Worm (Caenorhabditis elegans): ENCODE data around the gene srh-291.
A peak's percentile ranks its signal among the peaks of the same experiment; 100 is the strongest.

srh-291 gene

DNA sequence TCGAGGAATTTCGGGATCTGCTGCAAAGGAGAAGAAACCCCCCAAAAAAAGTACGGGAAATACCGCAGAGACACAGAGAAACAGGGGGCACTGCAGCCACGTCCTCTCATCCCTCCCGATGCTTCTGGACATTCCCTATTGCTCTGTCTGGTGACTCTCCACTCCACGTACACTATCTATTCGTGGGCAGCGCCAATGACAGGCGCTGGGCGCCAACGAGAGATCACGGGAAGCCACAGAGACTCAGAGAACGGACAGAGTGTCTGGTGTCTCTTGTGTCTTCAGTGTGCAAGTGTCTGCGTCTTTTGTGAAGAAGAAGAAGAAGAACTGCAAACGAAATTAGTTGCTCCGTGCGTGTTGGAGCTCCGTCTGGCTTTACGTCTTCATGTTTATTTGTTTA lies 52.5 kb downstream of the srh-291 start (continued):
- TF ChIP-seq tra-1 (GFP tag; IDR thresholded peaks at IDR 0.05) = peak; percentile 33; the same call in 1 of the 2 replicates
- TF ChIP-seq lin-15B (tag; optimal IDR thresholded peaks at IDR 0.05) = no peak
- TF ChIP-seq nhr-11 (tag; optimal IDR thresholded peaks at IDR 0.05) = peak; percentile 88
- TF ChIP-seq tag-97 (GFP tag; IDR thresholded peaks at IDR 0.05) = no peak
- TF ChIP-seq snpc-4 (tag; optimal IDR thresholded peaks at IDR 0.05) = peak; percentile 20
- peak; percentile 83 for TF ChIP-seq duxl-1 (tag; optimal IDR thresholded peaks at IDR 0.05; ENCODE audit: poor library complexity)
- no peak for TF ChIP-seq Y105C5A.15 (GFP tag; IDR thresholded peaks at IDR 0.05)
- no peak for TF ChIP-seq F10B5.3 (tag; optimal IDR thresholded peaks at IDR 0.05)
- TF ChIP-seq fkh-10 (GFP tag; optimal IDR thresholded peaks at IDR 0.05) = peak; percentile 80
- no peak for TF ChIP-seq egl-27 (tag; optimal IDR thresholded peaks at IDR 0.05)
- no peak for TF ChIP-seq attf-4 (tag; optimal IDR thresholded peaks at IDR 0.05)
- TF ChIP-seq dmd-6 (GFP tag; IDR thresholded peaks at IDR 0.05) = peak; percentile 73
- peak; percentile 42 for TF ChIP-seq nhr-77 (tag; optimal IDR thresholded peaks at IDR 0.05)
- peak; percentile 85 for TF ChIP-seq mxl-3 (GFP tag; optimal IDR thresholded peaks at IDR 0.05)
- no peak for TF ChIP-seq aly-2 (tag; optimal IDR thresholded peaks at IDR 0.05)
- TF ChIP-seq daf-19 (GFP tag; conservative IDR thresholded peaks at IDR 0.05) = no peak
- TF ChIP-seq daf-8 (GFP tag; IDR thresholded peaks at IDR 0.05) = no peak
- peak; percentile 49 to 93 for TF ChIP-seq hif-1 (tag; optimal IDR thresholded peaks at IDR 0.05)
- TF ChIP-seq lir-3 (tag; optimal IDR thresholded peaks at IDR 0.05) = peak; percentile 20
- 0 out of 2 replicates have a peak, but pooled peaks have one; percentile 49 for TF ChIP-seq ceh-44 (GFP tag; IDR thresholded peaks at IDR 0.05)
- TF ChIP-seq mdl-1 (tag; optimal IDR thresholded peaks at IDR 0.05) = peak; percentile 79 to 88
- TF ChIP-seq saeg-2 (GFP tag; IDR thresholded peaks at IDR 0.05) = no peak
- no peak for TF ChIP-seq T20F7.1 (GFP tag; optimal IDR thresholded peaks at IDR 0.05)
- peak; percentile 84 for TF ChIP-seq T26A8.4 (GFP tag; IDR thresholded peaks at IDR 0.05)
- TF ChIP-seq nhr-76 (tag; optimal IDR thresholded peaks at IDR 0.05) = no peak
- TF ChIP-seq ceh-28 (tag; optimal IDR thresholded peaks at IDR 0.05) = no peak
- no peak for TF ChIP-seq nhr-111 (GFP tag; optimal IDR thresholded peaks at IDR 0.05)
- peak; percentile 89 for TF ChIP-seq dve-1 (tag; optimal IDR thresholded peaks at IDR 0.05; ENCODE audit: insufficient read depth)
- TF ChIP-seq aha-1 (tag) = no peak
- TF ChIP-seq zag-1 (tag; optimal IDR thresholded peaks at IDR 0.05) = peak; percentile 10
- TF ChIP-seq ZK546.5 (tag; optimal IDR thresholded peaks at IDR 0.05) = no peak
- TF ChIP-seq Y75B8A.6 (GFP tag; IDR thresholded peaks at IDR 0.05) = no peak
- TF ChIP-seq arid-1 (GFP tag; conservative IDR thresholded peaks at IDR 0.05) = peak; percentile 50
- TF ChIP-seq pqm-1 (tag; optimal IDR thresholded peaks at IDR 0.05) = peak; percentile 15
- 0 out of 2 replicates have a peak, but pooled peaks have one; percentile 47 for TF ChIP-seq dmd-9 (GFP tag; IDR thresholded peaks at IDR 0.05)
- TF ChIP-seq ceh-62 (tag; optimal IDR thresholded peaks at IDR 0.05) = no peak
- peak; percentile 76 for TF ChIP-seq egl-43 (GFP tag; IDR thresholded peaks at IDR 0.05)
- peak; percentile 22 for TF ChIP-seq nhr-6 (tag; optimal IDR thresholded peaks at IDR 0.05)
- no peak for TF ChIP-seq madf-5 (GFP tag; IDR thresholded peaks at IDR 0.05)
- no peak for TF ChIP-seq zip-2 (tag; optimal IDR thresholded peaks at IDR 0.05)
- TF ChIP-seq ces-1 (GFP tag; optimal IDR thresholded peaks at IDR 0.05) = peak; percentile 56
- peak; percentile 87 for TF ChIP-seq rbr-2 (tag; optimal IDR thresholded peaks at IDR 0.05)
- no peak for TF ChIP-seq dmd-8 (GFP tag; IDR thresholded peaks at IDR 0.05)
- no peak for TF ChIP-seq ceh-32 (tag; optimal IDR thresholded peaks at IDR 0.05; ENCODE audit: poor library complexity)
- no peak for TF ChIP-seq Y5F2A.4 (GFP tag; optimal IDR thresholded peaks at IDR 0.05)
- TF ChIP-seq unc-130 (GFP tag; optimal IDR thresholded peaks at IDR 0.05) = no peak
- peak; percentile 42 for TF ChIP-seq jun-1 (tag; optimal IDR thresholded peaks at IDR 0.05)
- no peak for TF ChIP-seq D1046.2 (GFP tag; IDR thresholded peaks at IDR 0.05)
- TF ChIP-seq zip-11 (GFP tag; IDR thresholded peaks at IDR 0.05) = no peak
- TF ChIP-seq lim-7 (GFP tag; IDR thresholded peaks at IDR 0.05) = no peak
- no peak for TF ChIP-seq nhr-41 (GFP tag; IDR thresholded peaks at IDR 0.05)
- TF ChIP-seq mdt-29 (GFP tag; IDR thresholded peaks at IDR 0.05) = peak; percentile 70; the same call in 1 of the 2 replicates
- TF ChIP-seq ztf-11 (tag; optimal IDR thresholded peaks at IDR 0.05) = no peak

All from whole organism, L4 larva.